Fruit fly (Drosophila melanogaster) whole organism, wandering third instar larva: ENCODE measurements around the gene Smox.

ENCODE experiments used
- Abd-B ChIP-seq: fragments of >200 bp; optimal IDR thresholded peaks from 2 replicates; lab custom pipeline; 2017; ENCODE audit warnings: missing biosample characterization, missing genetic modification characterization
- CG32264 ChIP-seq: fragments of 200-800 bp; sonication (Bioruptor generic); optimal IDR thresholded peaks from 2 replicates; lab custom pipeline; 2016; ENCODE audit warnings: missing biosample characterization, missing genetic modification characterization
- CG9705 ChIP-seq: fragments of 200-800 bp; sonication (Bioruptor generic); optimal IDR thresholded peaks from 2 replicates; lab custom pipeline; 2018; ENCODE audit warnings: missing biosample characterization, mild to moderate bottlenecking, missing genetic modification characterization
- CrebA ChIP-seq: fragments of 200-800 bp; sonication (Bioruptor generic); optimal IDR thresholded peaks from 2 replicates; lab custom pipeline; 2016; ENCODE audit warnings: missing biosample characterization, mild to moderate bottlenecking, missing genetic modification characterization, borderline replicate concordance
- Dfd ChIP-seq: fragments of >200 bp; optimal IDR thresholded peaks from 2 replicates; lab custom pipeline; 2017; ENCODE audit warnings: missing biosample characterization, missing genetic modification characterization
- Dif ChIP-seq: fragments of 200-275, 200-300 bp; sonication (Bioruptor generic); optimal IDR thresholded peaks from 2 replicates; lab custom pipeline; 2018; ENCODE audit warnings: missing biosample characterization, missing genetic modification characterization; ENCODE audit not compliant: partially characterized antibody
- GATAd ChIP-seq: sonication (Bioruptor generic); optimal IDR thresholded peaks from 2 replicates; lab custom pipeline; 2016; ENCODE audit warnings: missing biosample characterization, missing genetic modification characterization
- HLH106 ChIP-seq: fragments of 200-800 bp; optimal IDR thresholded peaks from 3 replicates; lab custom pipeline; 2019; ENCODE audit warnings: missing biosample characterization, mild to moderate bottlenecking, missing genetic modification characterization, moderate library complexity
- Hnf4 ChIP-seq: fragments of 200-800 bp; sonication (Bioruptor generic); optimal IDR thresholded peaks from 2 replicates; lab custom pipeline; 2016; ENCODE audit warnings: missing biosample characterization, mild to moderate bottlenecking, missing genetic modification characterization
- Hr78 ChIP-seq: fragments of >200 bp; optimal IDR thresholded peaks from 2 replicates; lab custom pipeline; 2017; ENCODE audit warnings: missing biosample characterization, missing genetic modification characterization
- Hr83 ChIP-seq: fragments of 200-300 bp; sonication (Bioruptor generic); optimal IDR thresholded peaks from 2 replicates; lab custom pipeline; 2016; ENCODE audit warnings: missing biosample characterization, mild to moderate bottlenecking, missing genetic modification characterization, moderate library complexity; ENCODE audit not compliant: poor library complexity, severe bottlenecking
- Jra ChIP-seq: sonication (Bioruptor generic); optimal IDR thresholded peaks from 2 replicates; lab custom pipeline; 2016; ENCODE audit warnings: missing biosample characterization, missing genetic modification characterization
- Mio ChIP-seq: sonication (Bioruptor generic); optimal IDR thresholded peaks from 2 replicates; lab custom pipeline; 2016; ENCODE audit warnings: missing biosample characterization, missing genetic modification characterization
- Myc ChIP-seq: fragments of >200 bp; optimal IDR thresholded peaks from 2 replicates; lab custom pipeline; 2017
- N ChIP-seq: fragments of >200 bp; optimal IDR thresholded peaks from 2 replicates; lab custom pipeline; 2018; ENCODE audit warnings: missing biosample characterization, missing external identifiers, missing genetic modification characterization
- OdsH ChIP-seq: fragments of 200-800 bp; sonication (Bioruptor generic); optimal IDR thresholded peaks from 2 replicates; lab custom pipeline; 2016; ENCODE audit warnings: missing biosample characterization, mild to moderate bottlenecking, missing genetic modification characterization
- Rel ChIP-seq, 2 experiments: fragments of 200-800 bp; sonication (Bioruptor generic) in 1 of 2; optimal IDR thresholded peaks; 2 replicates in 1 of 2; 3 replicates in 1 of 2; lab custom pipeline; 2016 to 2019; ENCODE audit warnings: mild to moderate bottlenecking in 2 of 2, missing biosample characterization in 2 of 2, missing genetic modification characterization in 2 of 2, moderate library complexity in 1 of 2
- Sp1 ChIP-seq: fragments of 200-800 bp; sonication (Bioruptor generic); optimal IDR thresholded peaks from 3 replicates; lab custom pipeline; 2019; ENCODE audit warnings: missing biosample characterization, mild to moderate bottlenecking, missing genetic modification characterization, moderate library complexity
- Vsx2 ChIP-seq: fragments of 200-300, 225-300 bp; sonication (Bioruptor generic); optimal IDR thresholded peaks from 2 replicates; lab custom pipeline; 2018; ENCODE audit warnings: missing biosample characterization, missing genetic modification characterization; ENCODE audit not compliant: partially characterized antibody
- br ChIP-seq: fragments of 200-800 bp; sonication (Bioruptor generic); optimal IDR thresholded peaks from 2 replicates; lab custom pipeline; 2016; ENCODE audit warnings: missing biosample characterization, missing genetic modification characterization
- brk ChIP-seq: fragments of 200-800 bp; sonication (Bioruptor generic); optimal IDR thresholded peaks from 2 replicates; lab custom pipeline; 2016; ENCODE audit warnings: missing biosample characterization, mild to moderate bottlenecking, missing genetic modification characterization
- dl ChIP-seq, 2 experiments: fragments of 175-275, 200-275 bp in 1 of 2; fragments of 200-275 bp in 1 of 2; sonication (Bioruptor generic); optimal IDR thresholded peaks; lab custom pipeline; 2018; ENCODE audit warnings: mild to moderate bottlenecking in 2 of 2, missing biosample characterization in 2 of 2, missing genetic modification characterization in 2 of 2, moderate library complexity in 2 of 2; ENCODE audit not compliant: partially characterized antibody in 2 of 2, insufficient read depth in 1 of 2
- dmrt93B ChIP-seq: fragments of 200-800 bp; sonication (Bioruptor generic); optimal IDR thresholded peaks from 2 replicates; lab custom pipeline; 2018; ENCODE audit warnings: missing biosample characterization, mild to moderate bottlenecking, missing genetic modification characterization
- dsf ChIP-seq: sonication (Bioruptor generic); optimal IDR thresholded peaks from 2 replicates; lab custom pipeline; 2016; ENCODE audit warnings: missing biosample characterization, missing genetic modification characterization, borderline replicate concordance
- ey ChIP-seq: fragments of 200-800 bp; sonication (Bioruptor generic); optimal IDR thresholded peaks from 2 replicates; lab custom pipeline; 2016; ENCODE audit warnings: missing biosample characterization, missing genetic modification characterization
- foxo ChIP-seq, 2 experiments: fragments of 200-800 bp; sonication (Bioruptor generic); optimal IDR thresholded peaks; 2 replicates in 1 of 2; 3 replicates in 1 of 2; lab custom pipeline; 2016 to 2017; ENCODE audit warnings: missing biosample characterization in 2 of 2, missing genetic modification characterization in 2 of 2
- fru ChIP-seq: fragments of 200-800 bp; sonication (Bioruptor generic); optimal IDR thresholded peaks from 3 replicates; lab custom pipeline; 2016; ENCODE audit warnings: missing biosample characterization, mild to moderate bottlenecking, missing genetic modification characterization
- h ChIP-seq: fragments of 200-800 bp; sonication (Bioruptor generic); optimal IDR thresholded peaks from 3 replicates; lab custom pipeline; 2016; ENCODE audit warnings: missing biosample characterization, mild to moderate bottlenecking, missing genetic modification characterization
- jim ChIP-seq: fragments of 175-275, 200-325 bp; sonication (Bioruptor generic); optimal IDR thresholded peaks from 2 replicates; lab custom pipeline; 2016; ENCODE audit warnings: missing biosample characterization, mild to moderate bottlenecking, missing genetic modification characterization
- lola ChIP-seq: fragments of >200 bp; optimal IDR thresholded peaks from 2 replicates; lab custom pipeline; 2017; ENCODE audit warnings: missing biosample characterization, missing genetic modification characterization
- pan ChIP-seq: fragments of >200 bp; optimal IDR thresholded peaks from 2 replicates; lab custom pipeline; 2017
- psq ChIP-seq: fragments of 200-800 bp; sonication (Bioruptor generic); optimal IDR thresholded peaks from 3 replicates; lab custom pipeline; 2017; ENCODE audit warnings: missing biosample characterization, mild to moderate bottlenecking, missing genetic modification characterization, moderate library complexity
- rgr ChIP-seq: fragments of 200-800 bp; sonication (Bioruptor generic); optimal IDR thresholded peaks from 3 replicates; lab custom pipeline; 2016; ENCODE audit warnings: missing biosample characterization, mild to moderate bottlenecking, missing genetic modification characterization
- sage ChIP-seq: fragments of 200-800 bp; sonication (Bioruptor generic); optimal IDR thresholded peaks from 2 replicates; lab custom pipeline; 2016; ENCODE audit warnings: missing biosample characterization, mild to moderate bottlenecking, missing genetic modification characterization
- sv ChIP-seq: fragments of 200-800 bp; sonication (Bioruptor generic); optimal IDR thresholded peaks from 3 replicates; lab custom pipeline; 2016; ENCODE audit warnings: missing biosample characterization, missing genetic modification characterization
- tai ChIP-seq: sonication (Bioruptor generic); optimal IDR thresholded peaks from 2 replicates; lab custom pipeline; 2016; ENCODE audit warnings: missing biosample characterization, missing genetic modification characterization
- usp ChIP-seq: fragments of >200 bp; optimal IDR thresholded peaks from 2 replicates; lab custom pipeline; 2017; ENCODE audit warnings: missing biosample characterization, missing genetic modification characterization
- woc ChIP-seq: sonication (Bioruptor generic); optimal IDR thresholded peaks from 2 replicates; lab custom pipeline; 2016; ENCODE audit warnings: missing biosample characterization, mild to moderate bottlenecking, missing genetic modification characterization

Smox gene

dm6 chrX:8137285-8137684 is 4.8 kb downstream of the Smox start:
- TF ChIP-seq Rel (GFP tag; optimal IDR thresholded peaks at IDR 0.05; lab: Kevin White, UChicago): no peak
- TF ChIP-seq Rel (tag; optimal IDR thresholded peaks at IDR 0.05; lab: Kevin White, UChicago): no peak
- TF ChIP-seq dmrt93B (GFP tag; lab: Kevin White, UChicago): no peak
- TF ChIP-seq OdsH (GFP tag; lab: Kevin White, UChicago): no peak

dm6 chrX:8135420-8135874 is 6.6 kb downstream of the Smox start, which contains the start of the genes cyr and CG2120:
cyr (minus strand) TSS chrX:8135713.
CG2120 (plus strand) TSS chrX:8135824.
- no peak for TF ChIP-seq HLH106 (tag; lab: Kevin White, UChicago)
- TF ChIP-seq Dfd (GFP tag; lab: Kevin White, UChicago): no peak

- peak; percentile 65 for TF ChIP-seq fru
- TF ChIP-seq usp (GFP tag; lab: Kevin White, UChicago): no peak
- no peak for TF ChIP-seq woc
- peak; percentile 54 for TF ChIP-seq Sp1 (GFP tag; lab: Kevin White, UChicago)
- TF ChIP-seq foxo (GFP tag; optimal IDR thresholded peaks at IDR 0.05; lab: Kevin White, UChicago): peak in 1 of 2 experiments; percentile 81
- TF ChIP-seq sage (GFP tag; lab: Kevin White, UChicago): peak; percentile 32
- TF ChIP-seq Hr78: no peak
- no peak for TF ChIP-seq Hr83
- TF ChIP-seq CG9705 (GFP tag; lab: Kevin White, UChicago): no peak
- no peak for TF ChIP-seq dl (GFP tag; optimal IDR thresholded peaks at IDR 0.05; lab: Kevin White, UChicago; ENCODE audit: insufficient read depth in 1 of 2, partially characterized antibody in 2 of 2)
- TF ChIP-seq Vsx2 (GFP tag; lab: Kevin White, UChicago): no peak
- no peak for TF ChIP-seq jim (GFP tag; lab: Kevin White, UChicago)
- no peak for TF ChIP-seq sv (GFP tag; lab: Kevin White, UChicago)
- TF ChIP-seq Myc (lab: Kevin White, UChicago): peak; percentile 23
- TF ChIP-seq CG32264 (GFP tag; lab: Kevin White, UChicago): no peak
- no peak for TF ChIP-seq tai (GFP tag; lab: Kevin White, UChicago)
- no peak for TF ChIP-seq Rel (GFP tag; optimal IDR thresholded peaks at IDR 0.05; lab: Kevin White, UChicago)
- no peak for TF ChIP-seq Rel (tag; optimal IDR thresholded peaks at IDR 0.05; lab: Kevin White, UChicago)
- no peak for TF ChIP-seq lola (GFP tag; lab: Kevin White, UChicago)
- no peak for TF ChIP-seq dmrt93B (GFP tag; lab: Kevin White, UChicago)
- TF ChIP-seq GATAd (GFP tag; lab: Kevin White, UChicago): peak; percentile 35
- TF ChIP-seq dsf (GFP tag; lab: Kevin White, UChicago): no peak
- no peak for TF ChIP-seq brk
- TF ChIP-seq N (GFP tag; lab: Kevin White, UChicago): no peak
- TF ChIP-seq Abd-B (GFP tag; lab: Kevin White, UChicago): no peak
- no peak for TF ChIP-seq pan (lab: Kevin White, UChicago)
- TF ChIP-seq ey (GFP tag; lab: Kevin White, UChicago): peak; percentile 46
- TF ChIP-seq CrebA (GFP tag; lab: Kevin White, UChicago): no peak
- TF ChIP-seq psq (GFP tag; lab: Kevin White, UChicago): peak; percentile 67
- no peak for TF ChIP-seq Mio (GFP tag; lab: Kevin White, UChicago)
- peak; percentile 77 for TF ChIP-seq rgr (GFP tag; lab: Kevin White, UChicago)
- no peak for TF ChIP-seq Dfd (GFP tag; lab: Kevin White, UChicago)
- TF ChIP-seq br (GFP tag; lab: Kevin White, UChicago): peak; percentile 60
- TF ChIP-seq Jra: peak; percentile 52
- peak; percentile 79 for TF ChIP-seq h (GFP tag; lab: Kevin White, UChicago)
- TF ChIP-seq Dif (GFP tag; lab: Kevin White, UChicago): no peak
- peak; percentile 75 for TF ChIP-seq OdsH (GFP tag; lab: Kevin White, UChicago)
- TF ChIP-seq HLH106 (tag; lab: Kevin White, UChicago): peak; percentile 47
- TF ChIP-seq Hnf4 (GFP tag; lab: Kevin White, UChicago): peak; percentile 76
Measured at dm6 chrX:8131693-8132313, 10.3 kb downstream of the Smox start, which contains the start of gene CG10958. CG10958 (plus strand) TSS chrX:8132285.
